Worm (Caenorhabditis elegans) whole organism, L1 larva: ENCODE data around the gene hlh-1.

ENCODE experiments used
- C34B4.2 ChIP-seq: sonication (generic microtip); optimal IDR thresholded peaks from 2 replicates; lab custom pipeline; 2017; ENCODE audit warnings: mild to moderate bottlenecking, missing genetic modification characterization, missing compliant biosample characterization
- F16B12.6 ChIP-seq: fragments of 150-350 bp; optimal IDR thresholded peaks from 2 replicates; lab custom pipeline; 2014; ENCODE audit warnings: missing biosample characterization, missing genetic modification characterization
- Y116A8C.19 ChIP-seq: sonication (generic microtip); optimal IDR thresholded peaks from 2 replicates; lab custom pipeline; 2016; ENCODE audit warnings: missing compliant biosample characterization, missing genetic modification characterization, borderline replicate concordance
- blmp-1 ChIP-seq: fragments of 150-350 bp; optimal IDR thresholded peaks from 2 replicates; lab custom pipeline; 2014; ENCODE audit warnings: missing biosample characterization, missing genetic modification characterization
- ceh-82 ChIP-seq, 3 experiments: fragments of 150-350 bp in 1 of 3; sonication (generic microtip) in 2 of 3; optimal IDR thresholded peaks; 2 replicates each; lab custom pipeline; 2014 to 2017; ENCODE audit warnings: missing biosample characterization in 3 of 3, missing genetic modification characterization in 3 of 3
- ceh-88 ChIP-seq: fragments of 200-800 bp; sonication (Bioruptor generic); IDR thresholded peaks from 2 replicates; pipeline ENCODE4 v1.3.6; 2022; ENCODE audit warnings: missing genetic modification characterization, missing compliant biosample characterization
- dpl-1 ChIP-seq, 3 experiments: fragments of 150-350 bp in 2 of 3; sonication (generic microtip) in 1 of 3; optimal IDR thresholded peaks; 2 replicates each; lab custom pipeline; 2014 to 2017; ENCODE audit warnings: missing biosample characterization in 3 of 3, missing genetic modification characterization in 3 of 3, missing genetic modification reagents in 3 of 3
- elt-2 ChIP-seq: sonication (generic microtip); optimal IDR thresholded peaks from 2 replicates; lab custom pipeline; 2016; ENCODE audit warnings: missing genetic modification characterization, mild to moderate bottlenecking, inconsistent platforms, missing compliant biosample characterization, missing genetic modification reagents
- elt-3 ChIP-seq, 6 experiments: fragments of 150-350 bp in 1 of 6; sonication (generic microtip); optimal IDR thresholded peaks; 2 replicates each; lab custom pipeline; 2017 to 2018; ENCODE audit warnings: missing biosample characterization in 6 of 6, missing genetic modification characterization in 6 of 6, inconsistent platforms in 1 of 6
- fkh-8 ChIP-seq: sonication (generic microtip); optimal IDR thresholded peaks from 2 replicates; lab custom pipeline; 2016; ENCODE audit warnings: mild to moderate bottlenecking, missing genetic modification characterization, missing compliant biosample characterization
- fos-1 ChIP-seq: fragments of 150-350 bp; optimal IDR thresholded peaks from 2 replicates; lab custom pipeline; 2014; ENCODE audit warnings: missing biosample characterization, missing genetic modification characterization
- irx-1 ChIP-seq: sonication (generic microtip); optimal IDR thresholded peaks from 2 replicates; lab custom pipeline; 2016; ENCODE audit warnings: missing genetic modification characterization, missing compliant biosample characterization
- lin-14 ChIP-seq: fragments of 200-800 bp; sonication (Bioruptor generic); optimal IDR thresholded peaks from 2 replicates; lab custom pipeline; 2018; ENCODE audit warnings: mild to moderate bottlenecking, missing genetic modification characterization, moderate library complexity, missing compliant biosample characterization
- lin-35 ChIP-seq, 2 experiments: fragments of 150-350 bp; optimal IDR thresholded peaks; 2 replicates each; lab custom pipeline; 2014; ENCODE audit warnings: missing biosample characterization in 2 of 2, missing genetic modification characterization in 2 of 2, missing genetic modification reagents in 2 of 2
- lsy-2 ChIP-seq, 2 experiments: fragments of 150-350 bp; optimal IDR thresholded peaks; 2 replicates each; lab custom pipeline; 2014; ENCODE audit warnings: missing biosample characterization in 2 of 2, missing genetic modification characterization in 2 of 2
- mdl-1 ChIP-seq, 2 experiments: fragments of 150-350 bp; optimal IDR thresholded peaks; 2 replicates each; lab custom pipeline; 2014 to 2017; ENCODE audit warnings: missing biosample characterization in 2 of 2, missing genetic modification characterization in 2 of 2, inconsistent platforms in 1 of 2
- mep-1 ChIP-seq: fragments of 150-350 bp; optimal IDR thresholded peaks from 2 replicates; lab custom pipeline; 2014; ENCODE audit warnings: missing biosample characterization, missing genetic modification characterization
- nhr-12 ChIP-seq: sonication (generic microtip); optimal IDR thresholded peaks from 2 replicates; lab custom pipeline; 2017; ENCODE audit warnings: missing biosample characterization, missing genetic modification characterization
- nhr-19 ChIP-seq: fragments of 200-800 bp; sonication (Bioruptor generic); conservative IDR thresholded peaks from 2 replicates; pipeline ENCODE4 v1.3.6; 2022; ENCODE audit warnings: missing genetic modification characterization, missing compliant biosample characterization
- nhr-20 ChIP-seq: sonication (generic microtip); optimal IDR thresholded peaks from 2 replicates; lab custom pipeline; 2016; ENCODE audit warnings: mild to moderate bottlenecking, missing genetic modification characterization, missing compliant biosample characterization
- pag-3 ChIP-seq: sonication (generic microtip); optimal IDR thresholded peaks from 2 replicates; lab custom pipeline; 2017; ENCODE audit warnings: missing genetic modification characterization, mild to moderate bottlenecking, missing compliant biosample characterization, antibody characterized with exemption, borderline replicate concordance; ENCODE audit not compliant: insufficient read depth
- pax-3 ChIP-seq: fragments of 200-800 bp; sonication (Bioruptor generic); optimal IDR thresholded peaks from 2 replicates; lab custom pipeline; 2018; ENCODE audit warnings: mild to moderate bottlenecking, missing genetic modification characterization, moderate library complexity, missing compliant biosample characterization
- rnt-1 ChIP-seq: sonication (generic microtip); optimal IDR thresholded peaks from 2 replicates; lab custom pipeline; 2016; ENCODE audit warnings: mild to moderate bottlenecking, missing genetic modification characterization, moderate library complexity, missing compliant biosample characterization
- skn-1 ChIP-seq: fragments of 150-350 bp; optimal IDR thresholded peaks from 2 replicates; lab custom pipeline; 2014; ENCODE audit warnings: missing biosample characterization, missing genetic modification characterization
- snu-23 ChIP-seq: sonication (generic microtip); optimal IDR thresholded peaks from 2 replicates; lab custom pipeline; 2016; ENCODE audit warnings: missing genetic modification characterization, missing compliant biosample characterization
- sox-4 ChIP-seq: sonication (generic microtip); optimal IDR thresholded peaks from 2 replicates; lab custom pipeline; 2016; ENCODE audit warnings: missing genetic modification characterization, missing compliant biosample characterization
- sptf-1 ChIP-seq: fragments of 150-350 bp; optimal IDR thresholded peaks from 2 replicates; lab custom pipeline; 2014; ENCODE audit warnings: missing biosample characterization, missing genetic modification characterization
- sup-37 ChIP-seq: fragments of 200-800 bp; sonication (Bioruptor generic); optimal IDR thresholded peaks from 2 replicates; lab custom pipeline; 2018; ENCODE audit warnings: mild to moderate bottlenecking, missing genetic modification characterization, missing compliant biosample characterization
- swsn-7 ChIP-seq: sonication (generic microtip); optimal IDR thresholded peaks from 2 replicates; lab custom pipeline; 2016; ENCODE audit warnings: missing genetic modification characterization, missing compliant biosample characterization
- tlp-1 ChIP-seq: fragments of 150-350 bp; optimal IDR thresholded peaks from 2 replicates; lab custom pipeline; 2014; ENCODE audit warnings: missing biosample characterization, missing genetic modification characterization
- unc-62 ChIP-seq: fragments of 150-350 bp; optimal IDR thresholded peaks from 2 replicates; lab custom pipeline; 2014; ENCODE audit warnings: missing biosample characterization, missing genetic modification reagents, missing genetic modification characterization
- vab-15 ChIP-seq: sonication (generic microtip); optimal IDR thresholded peaks from 2 replicates; lab custom pipeline; 2017; ENCODE audit warnings: missing genotype, mild to moderate bottlenecking, missing genetic modification characterization, missing compliant biosample characterization
- xbp-1 ChIP-seq: sonication (generic microtip); optimal IDR thresholded peaks from 2 replicates; lab custom pipeline; 2016; ENCODE audit warnings: missing genetic modification characterization, missing compliant biosample characterization
- zag-1 ChIP-seq: fragments of 150-350 bp; optimal IDR thresholded peaks from 2 replicates; lab custom pipeline; 2014; ENCODE audit warnings: missing biosample characterization, missing genetic modification characterization
- ztf-11 ChIP-seq, 2 experiments: sonication (generic microtip); optimal IDR thresholded peaks; 2 replicates each; lab custom pipeline; 2016 to 2017; ENCODE audit warnings: missing genetic modification characterization in 2 of 2, missing biosample characterization in 1 of 2, missing compliant biosample characterization in 1 of 2

hlh-1 gene

DNA sequence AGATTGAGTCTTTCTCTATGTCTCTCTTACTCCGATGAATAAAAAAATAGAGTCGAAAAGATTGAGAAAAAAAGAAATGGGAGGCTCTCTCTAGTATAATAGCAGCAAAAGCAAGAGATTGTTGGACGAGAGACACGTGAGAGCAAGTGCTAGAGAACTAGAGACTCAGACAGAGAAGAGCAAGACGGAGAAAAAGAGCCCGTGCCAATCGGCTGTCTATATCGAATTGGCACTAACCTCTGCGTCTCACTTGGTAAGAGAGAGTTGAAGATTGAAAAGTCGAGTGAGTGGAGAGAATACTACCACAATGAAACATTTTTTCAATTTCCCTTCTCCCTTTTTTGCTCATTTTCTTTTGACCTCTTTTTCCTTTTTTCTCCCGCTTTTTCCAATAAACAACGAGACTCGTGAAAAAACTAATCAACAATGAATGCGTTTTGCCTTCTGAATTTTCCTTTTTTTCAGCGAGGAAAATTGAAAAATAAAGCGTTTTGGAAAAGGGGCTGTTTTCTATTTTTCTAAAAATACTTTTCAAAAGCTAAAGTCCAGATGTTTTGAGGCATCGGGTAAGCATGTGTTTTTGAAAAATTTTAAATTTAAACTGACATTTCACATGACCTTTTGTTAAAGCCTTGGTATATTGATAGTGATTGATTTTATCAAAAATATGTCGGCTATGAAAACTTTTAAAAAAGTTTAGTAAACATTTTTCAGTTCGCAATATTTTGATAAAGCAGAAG is 11.7 kb upstream of the hlh-1 start (continued):
- TF ChIP-seq vab-15 (no peak), rnt-1 (tag; lab: Kevin White, UChicago) (peak; percentile 59), tlp-1 (tag; lab: Kevin White, UChicago) (no peak), zag-1 (tag; lab: Kevin White, UChicago) (peak; percentile 27), pag-3 (tag; lab: Kevin White, UChicago) (peak; percentile 83), dpl-1 (GFP tag; optimal IDR thresholded peaks at IDR 0.05; lab: Kevin White, UChicago) (peak; percentile 25 to 40 (median 26)), irx-1 (tag; lab: Kevin White, UChicago) (peak; percentile 30)

DNA sequence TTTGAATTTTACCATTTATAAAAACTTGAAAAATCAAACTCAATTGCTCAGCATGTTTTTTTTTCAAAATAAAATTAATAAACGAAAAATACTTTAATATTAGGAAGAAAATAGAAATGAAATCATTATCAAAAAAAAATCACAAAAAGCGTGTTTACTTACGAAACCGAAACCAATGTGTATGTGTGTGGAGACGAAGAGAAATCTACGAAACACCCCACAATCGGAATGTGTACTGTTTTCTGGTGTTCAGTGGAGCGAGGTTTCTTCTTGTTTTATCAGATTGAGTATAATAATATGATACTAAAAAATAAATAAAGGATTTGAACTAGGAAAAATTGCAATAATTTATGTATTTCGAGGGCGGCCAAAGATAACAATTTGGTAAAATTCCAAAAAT is 10.7 kb upstream of the hlh-1 start:
- TF ChIP-seq ztf-11 (tag; optimal IDR thresholded peaks at IDR 0.05; lab: Kevin White, UChicago): no peak
- TF ChIP-seq lin-14 (GFP tag; lab: Kevin White, UChicago): peak; percentile 57
- TF ChIP-seq sox-4 (tag; lab: Kevin White, UChicago): no peak
- TF ChIP-seq nhr-12 (tag; lab: Kevin White, UChicago): no peak
- no peak for TF ChIP-seq F16B12.6 (tag; lab: Kevin White, UChicago)
- TF ChIP-seq ceh-82 (tag; optimal IDR thresholded peaks at IDR 0.05; lab: Kevin White, UChicago): no peak
- TF ChIP-seq C34B4.2: no peak
- peak; percentile 14 for TF ChIP-seq snu-23 (GFP tag; lab: Kevin White, UChicago)
- peak in 1 of 2 experiments; percentile 28 for TF ChIP-seq lsy-2 (tag; optimal IDR thresholded peaks at IDR 0.05; lab: Kevin White, UChicago)
- TF ChIP-seq pax-3 (tag; lab: Kevin White, UChicago): no peak
- peak in 1 of 6 experiments; percentile 77 for TF ChIP-seq elt-3 (tag; optimal IDR thresholded peaks at IDR 0.05; lab: Kevin White, UChicago)
- no peak for TF ChIP-seq xbp-1
- peak in 1 of 2 experiments; percentile 39 for TF ChIP-seq lin-35 (GFP tag; optimal IDR thresholded peaks at IDR 0.05; lab: Kevin White, UChicago)
- TF ChIP-seq sup-37 (GFP tag; lab: Kevin White, UChicago): no peak
- TF ChIP-seq blmp-1: peak; percentile 71
- TF ChIP-seq elt-2 (tag; lab: Kevin White, UChicago): peak; percentile 56
- TF ChIP-seq skn-1 (tag; lab: Kevin White, UChicago): peak; percentile 16
- TF ChIP-seq pag-3 (tag; lab: Kevin White, UChicago): no peak
- TF ChIP-seq nhr-20: peak; percentile 19

DNA sequence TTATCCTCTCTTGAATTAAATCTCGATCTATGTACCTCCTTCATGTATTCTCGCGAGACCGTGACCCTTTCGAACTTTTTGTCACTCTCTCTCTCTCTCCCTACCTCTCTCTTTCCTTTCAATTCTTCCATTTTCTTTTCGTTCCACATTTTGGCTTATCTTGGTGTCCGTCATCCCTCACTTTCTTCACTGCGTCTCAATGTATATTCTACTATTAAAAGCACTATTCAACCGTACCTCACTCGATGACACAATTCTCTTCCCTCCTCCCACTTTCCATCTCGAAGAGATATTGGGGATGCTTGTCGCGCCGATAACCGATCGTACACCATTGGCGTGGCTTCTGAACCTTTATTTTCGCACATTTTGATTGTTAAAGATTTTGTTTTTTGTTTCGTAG is 7.7 kb upstream of the hlh-1 start:
- no peak for TF ChIP-seq nhr-19 (GFP tag; lab: Robert Waterston, UW)
- no peak for TF ChIP-seq lin-35 (GFP tag; optimal IDR thresholded peaks at IDR 0.05; lab: Kevin White, UChicago)
- TF ChIP-seq fos-1: no peak
- TF ChIP-seq blmp-1: peak; percentile 87
- peak; percentile 9 for TF ChIP-seq lin-14 (GFP tag; lab: Kevin White, UChicago)
- TF ChIP-seq fkh-8 (tag; lab: Kevin White, UChicago): no peak
- TF ChIP-seq sptf-1 (tag; lab: Kevin White, UChicago): no peak
- no peak for TF ChIP-seq ceh-88
- no peak for TF ChIP-seq mep-1 (tag; lab: Kevin White, UChicago)
- TF ChIP-seq mdl-1 (tag; optimal IDR thresholded peaks at IDR 0.05; lab: Kevin White, UChicago): no peak
- no peak for TF ChIP-seq nhr-20
- no peak for TF ChIP-seq swsn-7
- TF ChIP-seq Y116A8C.19 (tag; lab: Kevin White, UChicago): no peak
- no peak for TF ChIP-seq unc-62 (GFP tag; lab: Kevin White, UChicago)
- TF ChIP-seq sox-4 (tag; lab: Kevin White, UChicago): no peak
- TF ChIP-seq elt-2 (tag; lab: Kevin White, UChicago): no peak
